Worm (Caenorhabditis elegans) whole organism, early embryonic: Measurements from ENCODE around the gene C05D2.8.

Experiments used
- F13C5.2 ChIP-seq: sonication (generic microtip); optimal IDR thresholded peaks from 2 replicates; lab custom pipeline; 2017; ENCODE audit warnings: mild to moderate bottlenecking, missing genetic modification characterization, inconsistent platforms, missing compliant biosample characterization
- ama-1 ChIP-seq: fragments of 150-350 bp; optimal IDR thresholded peaks from 2 replicates; lab custom pipeline; 2014
- ceh-13 ChIP-seq: fragments of 200-800 bp; sonication (Bioruptor generic); optimal IDR thresholded peaks from 2 replicates; lab custom pipeline; 2018; ENCODE audit warnings: mild to moderate bottlenecking, missing genetic modification characterization, missing compliant biosample characterization
- ceh-36 ChIP-seq: sonication (generic microtip); optimal IDR thresholded peaks from 2 replicates; lab custom pipeline; 2016; ENCODE audit warnings: missing genetic modification characterization, inconsistent platforms, missing compliant biosample characterization
- ets-7 ChIP-seq: sonication (generic microtip); optimal IDR thresholded peaks from 2 replicates; lab custom pipeline; 2016; ENCODE audit warnings: missing genotype, missing genetic modification characterization, missing compliant biosample characterization
- flt-1 ChIP-seq: fragments of 200-800 bp; sonication (Bioruptor generic); IDR thresholded peaks from 2 replicates; pipeline ENCODE4 v1.3.6; 2022; ENCODE audit warnings: missing genetic modification characterization, missing compliant biosample characterization
- hnd-1 ChIP-seq: sonication (generic microtip); optimal IDR thresholded peaks from 2 replicates; lab custom pipeline; 2016; ENCODE audit warnings: missing genetic modification characterization, missing compliant biosample characterization
- pes-1 ChIP-seq: fragments of 200-800 bp; sonication (Bioruptor generic); IDR thresholded peaks from 2 replicates; pipeline ENCODE4 v1.3.6; 2022; ENCODE audit warnings: missing genetic modification reagents, missing genetic modification characterization, missing compliant biosample characterization
- scrt-1 ChIP-seq: fragments of 200-800 bp; sonication (Bioruptor generic); IDR thresholded peaks from 2 replicates; pipeline ENCODE4 v1.3.6; 2022; ENCODE audit warnings: missing genetic modification characterization, missing compliant biosample characterization
- sea-1 ChIP-seq: fragments of 200-800 bp; sonication (Bioruptor generic); conservative IDR thresholded peaks from 2 replicates; pipeline ENCODE4 v1.3.6; 2022; ENCODE audit warnings: missing genetic modification characterization, missing compliant biosample characterization
- tbx-11 ChIP-seq: fragments of 200-800 bp; sonication (Bioruptor generic); IDR thresholded peaks from 2 replicates; pipeline ENCODE4 v1.3.6; 2022; ENCODE audit warnings: missing genetic modification characterization, missing compliant biosample characterization
- tbx-37 ChIP-seq: fragments of 200-800 bp; sonication (Bioruptor generic); conservative IDR thresholded peaks from 2 replicates; pipeline ENCODE4 v1.3.6; 2022; ENCODE audit warnings: missing genetic modification reagents, missing genetic modification characterization, missing compliant biosample characterization
- tra-4 ChIP-seq: sonication (generic microtip); optimal IDR thresholded peaks from 2 replicates; lab custom pipeline; 2017; ENCODE audit warnings: missing genetic modification characterization, missing compliant biosample characterization

ce11 chrIII:5584647-5585046, 25.5 kb downstream of the C05D2.8 start, which contains the start of gene F56D2.3:
- no peak for TF ChIP-seq ama-1 (lab: Kevin White, UChicago)
- TF ChIP-seq scrt-1 (GFP tag; lab: Robert Waterston, UW), result no peak
- TF ChIP-seq pes-1 (GFP tag; lab: Robert Waterston, UW), result no peak
- TF ChIP-seq ets-7 (tag; lab: Kevin White, UChicago), result no peak
- no peak for TF ChIP-seq tra-4
- TF ChIP-seq ceh-36 (tag; lab: Kevin White, UChicago), result no peak
- TF ChIP-seq flt-1 (GFP tag; lab: Robert Waterston, UW), result no peak
- no peak for TF ChIP-seq tbx-11 (GFP tag; lab: Robert Waterston, UW)
- TF ChIP-seq sea-1 (GFP tag; lab: Robert Waterston, UW), result no peak
- no peak for TF ChIP-seq F13C5.2 (tag; lab: Kevin White, UChicago)
- no peak for TF ChIP-seq ceh-13 (GFP tag; lab: Kevin White, UChicago)
- no peak for TF ChIP-seq hnd-1 (tag; lab: Kevin White, UChicago)
- TF ChIP-seq tbx-37 (GFP tag; lab: Robert Waterston, UW), result no peak
